Fruit fly (Drosophila melanogaster) whole organism, larva: ENCODE data around the gene spen.

Experiments used
- noc ChIP-seq: fragments of 200-800 bp; sonication (Bioruptor generic); optimal IDR thresholded peaks from 3 replicates; lab custom pipeline; 2019; ENCODE audit warnings: missing biosample characterization, mild to moderate bottlenecking, missing genetic modification characterization, moderate library complexity

The spen gene

dm6 chr2L:203529-204127 lies 44.8 kb downstream of the spen start, which contains the start of gene mRpL10:
TSS of gene mRpL10 (plus strand) at chr2L:203779.
- no peak for TF ChIP-seq noc (tag; lab: Kevin White, UChicago)

- TF ChIP-seq noc (tag; lab: Kevin White, UChicago), result no peak
Observed at dm6 chr2L:204557-204956, 45.7 kb downstream of the spen start.

DNA sequence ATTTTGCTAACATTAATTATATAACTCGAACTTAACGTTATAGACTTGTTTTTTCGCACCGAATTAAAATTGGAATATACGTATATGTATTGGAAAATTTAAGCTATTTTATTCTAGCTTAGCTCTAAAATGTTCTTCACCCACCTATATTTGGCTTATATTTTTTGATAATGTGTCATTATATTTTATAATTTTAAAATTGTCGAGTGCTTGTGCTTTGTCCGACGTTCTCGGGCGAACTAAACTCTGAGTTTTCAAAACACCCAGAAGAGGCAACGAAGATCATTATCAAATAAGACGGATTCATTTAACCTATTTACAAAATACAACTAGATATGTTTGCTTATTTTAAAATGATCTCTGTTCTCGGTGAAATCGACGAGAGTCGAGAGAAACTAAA lies 47.7 kb downstream of the spen start:
- no peak for TF ChIP-seq noc (tag; lab: Kevin White, UChicago)

DNA sequence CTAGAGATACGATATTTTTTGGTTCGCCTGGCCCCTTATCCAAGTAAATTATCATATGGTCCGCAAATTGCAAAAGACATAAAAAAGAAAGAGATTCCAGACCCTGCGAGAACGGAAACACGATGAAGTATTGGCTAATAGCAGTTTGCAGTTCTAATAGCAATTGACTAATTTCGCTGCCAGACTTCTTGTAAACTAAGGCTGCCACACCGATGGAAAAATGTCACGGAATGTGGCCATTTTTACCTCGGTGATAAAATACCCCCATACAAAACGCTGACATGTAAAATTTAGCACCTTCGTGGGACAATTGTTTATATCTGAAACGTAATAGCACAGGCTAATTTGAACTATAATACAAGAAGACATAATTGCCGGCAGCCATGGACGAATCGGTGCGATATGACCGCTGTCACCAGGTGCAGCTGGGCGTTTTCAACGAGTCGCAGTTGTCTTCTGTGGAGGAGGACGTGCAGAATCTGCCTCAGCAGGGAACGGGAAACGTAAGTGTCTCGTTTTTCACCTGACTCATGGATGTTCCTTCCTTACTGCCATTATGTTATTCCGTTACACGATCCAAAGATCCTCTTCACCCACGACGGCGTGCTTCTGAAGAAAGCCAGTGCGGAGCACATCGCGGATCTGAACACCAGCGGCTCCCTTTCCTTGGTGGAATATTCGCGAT lies 48.4 kb downstream of the spen start, which contains the start of the genes Tbc1d15-17 and CG11617:
TSS of gene Tbc1d15-17 (plus strand) at position 51 of the 685 bp plus-strand sequence.
TSS of gene CG11617 (minus strand) at position 169 of the 685 bp plus-strand sequence.
- TF ChIP-seq noc (tag; lab: Kevin White, UChicago), result no peak

DNA sequence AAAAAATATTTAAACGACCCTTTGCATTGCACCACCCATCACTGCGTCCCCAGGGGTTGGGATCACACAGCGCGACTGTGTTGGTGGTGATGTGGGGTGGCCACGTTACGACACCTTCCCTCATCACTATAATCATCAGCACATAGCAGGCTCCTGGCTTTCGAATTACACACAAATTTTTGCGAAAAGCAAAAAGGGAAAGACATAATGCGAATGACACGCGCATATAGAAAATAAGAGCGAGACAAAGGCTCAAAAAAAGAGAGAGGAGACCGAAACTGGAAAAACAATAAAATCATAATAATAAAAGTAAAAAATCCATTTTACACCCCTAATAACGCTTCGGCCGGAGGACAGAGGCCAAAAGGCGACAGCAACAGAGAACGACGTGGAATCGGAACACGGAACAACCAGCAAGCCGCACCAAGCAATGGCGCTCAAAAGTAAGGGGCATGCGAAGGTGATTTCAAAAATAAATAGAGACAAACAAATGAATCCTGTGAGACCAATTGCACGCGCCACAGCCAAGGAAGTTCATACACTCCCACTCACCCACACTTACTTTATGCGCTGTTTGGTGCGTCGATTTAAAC lies 60.7 kb downstream of the spen start:
- no peak for TF ChIP-seq noc (tag; lab: Kevin White, UChicago)

- no peak for TF ChIP-seq noc (tag; lab: Kevin White, UChicago)
Observed at dm6 chr2L:220509-220908, 61.7 kb downstream of the spen start.

dm6 chr2L:221152-221551 lies 62.3 kb downstream of the spen start:
- TF ChIP-seq noc (tag; lab: Kevin White, UChicago), result no peak

DNA sequence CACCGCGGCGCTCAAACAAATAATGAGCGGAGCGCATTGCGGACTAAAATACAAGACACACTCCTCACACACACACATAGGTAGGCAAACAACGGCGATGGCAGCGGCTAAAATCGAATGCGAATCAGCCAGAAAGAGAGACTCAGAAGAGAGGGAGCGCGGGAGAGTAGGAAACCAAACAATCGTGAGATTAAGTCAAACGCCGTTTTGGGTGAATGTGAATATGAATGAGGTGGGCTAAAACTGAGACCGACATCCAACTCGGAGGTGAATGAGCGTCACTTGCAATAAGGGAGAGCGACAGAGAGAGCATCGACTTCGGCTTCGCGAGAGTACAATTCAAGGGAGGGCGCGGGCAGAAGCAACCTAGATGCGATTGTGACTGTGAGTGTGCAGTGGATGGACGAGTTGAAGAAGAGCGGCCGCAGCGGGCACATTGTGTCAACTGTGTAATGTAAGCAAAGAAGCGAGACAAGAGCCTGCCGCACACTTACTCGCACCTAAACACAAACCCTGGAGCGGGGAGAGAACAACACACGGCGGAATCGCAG lies 63.2 kb downstream of the spen start:
- no peak for TF ChIP-seq noc (tag; lab: Kevin White, UChicago)

DNA sequence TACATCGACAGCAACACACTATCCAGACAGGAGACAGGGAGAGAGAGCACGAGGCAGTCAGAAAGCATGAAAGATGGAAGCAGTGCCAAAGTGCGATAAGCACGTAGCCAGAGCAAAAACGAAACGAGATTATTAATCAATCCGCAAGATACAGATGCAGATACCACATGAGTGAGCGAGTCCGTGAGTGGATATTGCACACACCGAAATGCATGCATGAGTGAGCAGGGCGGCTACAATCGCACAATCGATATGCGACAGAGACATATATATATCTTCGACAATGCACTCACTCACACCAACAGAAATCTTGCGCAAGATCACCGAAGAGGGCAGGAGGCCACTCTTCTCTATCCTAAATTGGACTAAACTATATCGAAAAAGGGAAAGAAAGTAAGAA lies 64.0 kb downstream of the spen start:
- no peak for TF ChIP-seq noc (tag; lab: Kevin White, UChicago)

dm6 chr2L:223351-223750 lies 64.5 kb downstream of the spen start:
- peak; percentile 38 for TF ChIP-seq noc (tag; lab: Kevin White, UChicago)

dm6 chr2L:223867-224598 lies 65.2 kb downstream of the spen start:
- TF ChIP-seq noc (tag; lab: Kevin White, UChicago), result no peak

DNA sequence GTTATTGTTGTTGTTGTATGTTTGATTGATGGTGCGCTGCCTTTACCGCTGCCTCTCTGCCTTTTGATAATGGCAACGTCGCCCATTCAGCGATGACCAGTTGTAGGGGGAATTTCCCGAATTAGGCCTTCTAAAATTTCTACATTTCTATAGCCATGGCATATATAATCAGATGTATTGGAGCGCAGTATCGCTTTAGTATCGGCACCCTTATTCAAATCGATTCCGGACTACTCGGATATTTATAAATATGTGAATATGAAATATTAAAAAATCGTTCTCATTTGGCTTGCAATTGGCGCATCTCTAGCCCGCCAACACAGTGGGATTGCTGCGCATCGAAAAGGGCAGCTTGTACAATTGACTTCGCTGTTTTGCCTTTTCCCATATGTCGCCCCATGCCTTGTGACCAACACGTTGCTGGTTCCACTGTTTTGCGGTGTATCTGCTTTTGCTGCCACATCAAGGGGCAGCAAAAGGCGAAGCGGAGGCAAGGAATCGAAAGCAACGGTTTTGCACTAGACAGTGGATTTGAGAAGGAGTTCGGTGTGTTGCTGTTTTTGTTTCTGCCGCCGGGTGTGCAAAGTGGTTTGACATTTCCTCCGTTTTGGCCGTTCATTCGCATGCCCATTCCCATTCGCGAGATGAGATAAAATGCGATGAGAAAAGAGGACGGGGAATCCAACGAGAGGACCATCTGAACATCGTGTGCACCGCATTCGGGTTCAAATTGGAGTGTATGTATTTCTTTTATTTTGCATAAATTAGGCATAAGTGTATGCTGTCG lies 66.0 kb downstream of the spen start:
- no peak for TF ChIP-seq noc (tag; lab: Kevin White, UChicago)

dm6 chr2L:225386-225682 lies 66.5 kb downstream of the spen start:
- TF ChIP-seq noc (tag; lab: Kevin White, UChicago), result no peak

- TF ChIP-seq noc (tag; lab: Kevin White, UChicago), result no peak
Observed at dm6 chr2L:228246-228645, 69.4 kb downstream of the spen start.

DNA sequence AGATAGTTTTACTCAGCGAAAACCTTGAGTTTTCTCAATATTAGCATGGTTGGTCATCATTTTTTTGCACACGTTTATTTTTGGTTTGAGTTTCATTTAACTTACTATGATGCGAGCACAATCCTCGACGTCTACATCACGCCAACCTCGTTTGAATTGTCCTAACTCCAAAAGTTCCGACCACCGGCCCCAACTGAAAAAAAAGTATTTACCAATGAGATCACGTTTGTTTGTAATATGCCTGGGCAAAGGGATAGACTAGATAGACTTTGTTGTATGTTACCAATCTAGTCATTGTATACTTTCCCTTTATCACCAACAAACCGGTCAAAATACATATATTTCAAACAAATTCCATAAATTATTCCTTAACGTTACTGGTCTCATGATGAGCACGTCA lies 73.4 kb downstream of the spen start, which contains the start of gene CG13693:
TSS of gene CG13693 (plus strand) at position 301 of the 400 bp plus-strand sequence.
- TF ChIP-seq noc (tag; lab: Kevin White, UChicago), result no peak
